Worm (Caenorhabditis elegans) whole organism, late embryonic: ENCODE measurements around the gene R12A1.3.

Source experiments
- ama-1 ChIP-seq: fragments of 150-350 bp; optimal IDR thresholded peaks from 2 replicates; lab custom pipeline; 2014
- ceh-14 ChIP-seq: sonication (generic microtip); optimal IDR thresholded peaks from 2 replicates; lab custom pipeline; 2016; ENCODE audit warnings: missing genotype, missing genetic modification characterization, missing compliant biosample characterization
- ceh-31 ChIP-seq: sonication (generic microtip); optimal IDR thresholded peaks from 2 replicates; lab custom pipeline; 2016; ENCODE audit warnings: missing genetic modification characterization, missing compliant biosample characterization
- che-1 ChIP-seq: sonication (generic microtip); optimal IDR thresholded peaks from 2 replicates; lab custom pipeline; 2016; ENCODE audit warnings: mild to moderate bottlenecking, missing genetic modification characterization, missing compliant biosample characterization
- dve-1 ChIP-seq: sonication (generic microtip); optimal IDR thresholded peaks from 2 replicates; lab custom pipeline; 2017; ENCODE audit warnings: antibody characterized with exemption, mild to moderate bottlenecking, missing genetic modification characterization, missing compliant biosample characterization
- elt-4 ChIP-seq: sonication (generic microtip); optimal IDR thresholded peaks from 2 replicates; lab custom pipeline; 2016; ENCODE audit warnings: missing genetic modification characterization, missing compliant biosample characterization
- fkh-6 ChIP-seq: sonication (generic microtip); optimal IDR thresholded peaks from 2 replicates; lab custom pipeline; 2016; ENCODE audit warnings: missing genetic modification characterization, missing compliant biosample characterization
- hlh-8 ChIP-seq: sonication (generic microtip); optimal IDR thresholded peaks from 2 replicates; lab custom pipeline; 2016; ENCODE audit warnings: missing genotype, missing genetic modification characterization, missing compliant biosample characterization
- nfya-1 ChIP-seq: sonication (generic microtip); optimal IDR thresholded peaks from 2 replicates; lab custom pipeline; 2017; ENCODE audit warnings: missing genetic modification characterization, mild to moderate bottlenecking, missing compliant biosample characterization, antibody characterized with exemption, moderate library complexity
- nhr-11 ChIP-seq: fragments of 150-350 bp; optimal IDR thresholded peaks from 2 replicates; lab custom pipeline; 2014; ENCODE audit warnings: missing biosample characterization, missing genetic modification characterization
- pag-3 ChIP-seq: sonication (generic microtip); optimal IDR thresholded peaks from 2 replicates; lab custom pipeline; 2016; ENCODE audit warnings: missing compliant biosample characterization, missing genetic modification characterization, borderline replicate concordance
- pha-4 ChIP-seq: fragments of 150-350 bp; optimal IDR thresholded peaks from 2 replicates; lab custom pipeline; 2018; ENCODE audit warnings: missing biosample characterization, missing genetic modification reagents, missing genetic modification characterization
- pqm-1 ChIP-seq: sonication (generic microtip); optimal IDR thresholded peaks from 2 replicates; lab custom pipeline; 2016; ENCODE audit warnings: missing genetic modification characterization, missing compliant biosample characterization
- tbx-7 ChIP-seq: sonication (generic microtip); optimal IDR thresholded peaks from 2 replicates; lab custom pipeline; 2016; ENCODE audit warnings: missing genotype, missing genetic modification characterization, missing compliant biosample characterization

- no peak for TF ChIP-seq che-1 (tag; lab: Kevin White, UChicago)
- no peak for TF ChIP-seq tbx-7 (tag; lab: Kevin White, UChicago)
- no peak for TF ChIP-seq fkh-6 (tag; lab: Kevin White, UChicago)
- no peak for TF ChIP-seq pag-3
- no peak for TF ChIP-seq dve-1
- TF ChIP-seq nfya-1: no peak
- no peak for TF ChIP-seq hlh-8 (tag; lab: Kevin White, UChicago)
- no peak for TF ChIP-seq pha-4 (tag; lab: Kevin White, UChicago)
- TF ChIP-seq elt-4 (tag; lab: Kevin White, UChicago): no peak
- TF ChIP-seq pqm-1: no peak
- TF ChIP-seq nhr-11 (tag; lab: Kevin White, UChicago): no peak
- no peak for TF ChIP-seq ceh-31
- no peak for TF ChIP-seq ama-1 (lab: Kevin White, UChicago)
- TF ChIP-seq ceh-14 (tag; lab: Kevin White, UChicago): no peak
Observed at ce11 chrV:1454762-1455161, 29.2 kb upstream of the R12A1.3 start, which contains the start of gene chil-14.
